Worm (Caenorhabditis elegans) whole organism, mixed stage, embryonic: ENCODE results near the gene Y43F8C.23.

ENCODE experiments used
- M03D4.4 ChIP-seq: sonication (generic microtip); optimal IDR thresholded peaks from 2 replicates; lab custom pipeline; 2017; ENCODE audit warnings: mild to moderate bottlenecking, missing genetic modification characterization, missing compliant biosample characterization
- bed-3 ChIP-seq: fragments of 200-800 bp; sonication (Bioruptor generic); optimal IDR thresholded peaks from 3 replicates; lab custom pipeline; 2018; ENCODE audit warnings: mild to moderate bottlenecking, missing genetic modification characterization, moderate library complexity, missing compliant biosample characterization
- blmp-1 ChIP-seq: fragments of 150-350 bp; optimal IDR thresholded peaks from 2 replicates; lab custom pipeline; 2014; ENCODE audit warnings: missing biosample characterization, missing genetic modification characterization
- ceh-39 ChIP-seq: fragments of 150-350 bp; optimal IDR thresholded peaks from 2 replicates; lab custom pipeline; 2014; ENCODE audit warnings: missing biosample characterization, missing genetic modification characterization
- ceh-43 ChIP-seq: fragments of 200-800 bp; sonication (Bioruptor generic); optimal IDR thresholded peaks from 2 replicates; lab custom pipeline; 2018; ENCODE audit warnings: mild to moderate bottlenecking, missing genetic modification characterization, moderate library complexity, missing compliant biosample characterization
- ceh-83 ChIP-seq: fragments of 200-800 bp; sonication (Bioruptor generic); optimal IDR thresholded peaks from 2 replicates; lab custom pipeline; 2018; ENCODE audit warnings: mild to moderate bottlenecking, missing genetic modification characterization, missing compliant biosample characterization
- ces-1 ChIP-seq: fragments of 150-350 bp; optimal IDR thresholded peaks from 2 replicates; lab custom pipeline; 2014; ENCODE audit warnings: missing biosample characterization, missing genetic modification reagents, missing genetic modification characterization
- cnd-1 ChIP-seq: fragments of 200-800 bp; sonication (Bioruptor generic); optimal IDR thresholded peaks from 2 replicates; lab custom pipeline; 2018; ENCODE audit warnings: mild to moderate bottlenecking, missing genetic modification characterization, missing compliant biosample characterization
- drap-1 ChIP-seq: fragments of 200-800 bp; sonication (Bioruptor generic); optimal IDR thresholded peaks from 3 replicates; lab custom pipeline; 2018; ENCODE audit warnings: mild to moderate bottlenecking, missing genetic modification characterization, missing compliant biosample characterization
- ham-2 ChIP-seq: fragments of 200-800 bp; sonication (Bioruptor generic); optimal IDR thresholded peaks from 2 replicates; lab custom pipeline; 2018; ENCODE audit warnings: mild to moderate bottlenecking, missing genetic modification characterization, missing compliant biosample characterization
- hlh-1 ChIP-seq: fragments of 150-350 bp; optimal IDR thresholded peaks from 2 replicates; lab custom pipeline; 2014; ENCODE audit warnings: missing biosample characterization, missing genetic modification reagents, missing genetic modification characterization
- lin-13 ChIP-seq: fragments of 150-350 bp; optimal IDR thresholded peaks from 2 replicates; lab custom pipeline; 2014; ENCODE audit warnings: missing biosample characterization, missing genetic modification characterization
- lsy-2 ChIP-seq: fragments of 150-350 bp; optimal IDR thresholded peaks from 2 replicates; lab custom pipeline; 2014; ENCODE audit warnings: missing biosample characterization, missing genetic modification characterization
- mep-1 ChIP-seq: fragments of 150-350 bp; optimal IDR thresholded peaks from 2 replicates; lab custom pipeline; 2017; ENCODE audit warnings: missing biosample characterization, missing genetic modification reagents, missing genetic modification characterization, inconsistent platforms
- mls-2 ChIP-seq: sonication (generic microtip); optimal IDR thresholded peaks from 2 replicates; lab custom pipeline; 2016; ENCODE audit warnings: mild to moderate bottlenecking, missing genetic modification characterization, moderate library complexity, missing compliant biosample characterization
- nhr-2 ChIP-seq: fragments of 150-350 bp; optimal IDR thresholded peaks from 2 replicates; lab custom pipeline; 2014; ENCODE audit warnings: missing biosample characterization, missing genetic modification characterization
- nhr-237 ChIP-seq: fragments of 150-350 bp; optimal IDR thresholded peaks from 2 replicates; lab custom pipeline; 2014; ENCODE audit warnings: missing biosample characterization, missing genetic modification characterization
- nhr-28 ChIP-seq: fragments of 150-350 bp; optimal IDR thresholded peaks from 2 replicates; lab custom pipeline; 2014; ENCODE audit warnings: missing biosample characterization, missing genetic modification characterization
- nhr-76 ChIP-seq: sonication (generic microtip); optimal IDR thresholded peaks from 2 replicates; lab custom pipeline; 2017; ENCODE audit warnings: missing biosample characterization, missing genetic modification characterization
- pha-4 ChIP-seq: fragments of 150-350 bp; optimal IDR thresholded peaks from 2 replicates; lab custom pipeline; 2018; ENCODE audit warnings: missing biosample characterization, missing genetic modification reagents, missing genetic modification characterization
- sem-2 ChIP-seq: fragments of 200-800 bp; sonication (Bioruptor generic); optimal IDR thresholded peaks from 2 replicates; lab custom pipeline; 2018; ENCODE audit warnings: mild to moderate bottlenecking, missing genetic modification characterization, missing compliant biosample characterization
- snpc-4 ChIP-seq: fragments of 150-350 bp; optimal IDR thresholded peaks from 2 replicates; lab custom pipeline; 2014; ENCODE audit warnings: missing biosample characterization, missing genetic modification characterization
- sptf-1 ChIP-seq: sonication (generic microtip); optimal IDR thresholded peaks from 2 replicates; lab custom pipeline; 2017; ENCODE audit warnings: mild to moderate bottlenecking, missing genetic modification characterization, moderate library complexity, missing compliant biosample characterization
- tbx-8 ChIP-seq: fragments of 200-800 bp; sonication (Bioruptor generic); optimal IDR thresholded peaks from 2 replicates; lab custom pipeline; 2018; ENCODE audit warnings: mild to moderate bottlenecking, missing genetic modification characterization, moderate library complexity, missing compliant biosample characterization
- unc-120 ChIP-seq: sonication (generic microtip); optimal IDR thresholded peaks from 2 replicates; lab custom pipeline; 2017; ENCODE audit warnings: missing genetic modification characterization, missing compliant biosample characterization; ENCODE audit not compliant: poor library complexity, severe bottlenecking
- unc-39 ChIP-seq: fragments of 150-350 bp; optimal IDR thresholded peaks from 2 replicates; lab custom pipeline; 2014; ENCODE audit warnings: missing biosample characterization, missing genetic modification characterization
- unc-62 ChIP-seq: fragments of 150-350 bp; optimal IDR thresholded peaks from 2 replicates; lab custom pipeline; 2014; ENCODE audit warnings: missing biosample characterization, missing genetic modification reagents, missing genetic modification characterization
- ztf-11 ChIP-seq: fragments of 150-350 bp; optimal IDR thresholded peaks from 2 replicates; lab custom pipeline; 2014; ENCODE audit warnings: missing biosample characterization, missing genetic modification characterization

Gene Y43F8C.23

DNA sequence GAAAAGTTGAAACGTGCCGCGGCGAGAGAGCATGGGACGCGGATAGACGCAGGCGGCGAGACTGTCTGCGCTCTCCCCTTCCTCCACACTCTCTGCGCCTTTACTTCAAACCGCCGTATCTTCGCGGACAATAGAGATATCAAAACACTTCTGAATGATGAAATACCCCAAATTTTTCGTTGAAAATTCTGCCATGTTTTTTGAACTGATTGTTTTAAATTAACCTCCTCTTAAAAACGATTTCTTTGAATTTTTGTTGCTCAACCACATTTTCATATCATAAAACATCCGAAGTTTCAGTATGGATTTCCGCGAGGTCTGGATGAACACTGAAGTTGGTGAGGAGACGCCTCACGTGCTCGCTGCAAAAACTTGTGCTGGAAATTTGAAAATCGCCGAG lies 41.6 kb downstream of the Y43F8C.23 start, which contains the start of gene Y43F8C.11:
Gene Y43F8C.11 (plus strand): TSS at position 301 of the 400 bp plus-strand sequence.
- TF ChIP-seq ceh-39 (tag; lab: Kevin White, UChicago): no peak
- TF ChIP-seq tbx-8 (GFP tag; lab: Kevin White, UChicago): no peak
- TF ChIP-seq unc-120: no peak
- TF ChIP-seq lin-13 (tag; lab: Kevin White, UChicago): no peak
- TF ChIP-seq blmp-1: no peak
- TF ChIP-seq cnd-1 (tag; lab: Kevin White, UChicago): no peak
- TF ChIP-seq, all 35 proteins: peak for 0

DNA sequence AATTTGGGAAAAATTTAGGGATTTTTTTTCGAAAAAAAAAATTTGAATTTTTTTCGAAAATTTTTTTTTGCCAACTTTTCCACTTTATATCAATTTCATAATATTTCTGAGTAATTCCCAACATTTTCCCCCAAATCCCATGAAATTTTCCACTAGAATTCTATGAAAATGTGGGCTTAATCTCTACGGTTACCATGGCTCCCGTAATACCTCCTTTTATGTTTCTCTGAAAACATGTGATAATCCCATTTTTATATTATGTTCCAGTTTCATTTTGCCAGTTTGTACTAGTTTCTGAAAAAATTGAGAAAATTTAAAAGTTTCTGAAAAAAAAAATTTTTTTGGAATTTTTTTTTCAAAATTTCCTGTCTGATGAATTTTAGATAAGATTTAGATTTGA lies 43.3 kb downstream of the Y43F8C.23 start:
- TF ChIP-seq unc-120: no peak
- no peak for TF ChIP-seq tbx-8 (GFP tag; lab: Kevin White, UChicago)
- TF ChIP-seq bed-3 (GFP tag; lab: Kevin White, UChicago): no peak
- no peak for TF ChIP-seq unc-62 (GFP tag; lab: Kevin White, UChicago)
- TF ChIP-seq drap-1 (GFP tag; lab: Kevin White, UChicago): no peak
- TF ChIP-seq mls-2 (tag; lab: Kevin White, UChicago): no peak
- TF ChIP-seq ham-2: no peak
- no peak for TF ChIP-seq pha-4 (tag; lab: Kevin White, UChicago)
- TF ChIP-seq ces-1: no peak

DNA sequence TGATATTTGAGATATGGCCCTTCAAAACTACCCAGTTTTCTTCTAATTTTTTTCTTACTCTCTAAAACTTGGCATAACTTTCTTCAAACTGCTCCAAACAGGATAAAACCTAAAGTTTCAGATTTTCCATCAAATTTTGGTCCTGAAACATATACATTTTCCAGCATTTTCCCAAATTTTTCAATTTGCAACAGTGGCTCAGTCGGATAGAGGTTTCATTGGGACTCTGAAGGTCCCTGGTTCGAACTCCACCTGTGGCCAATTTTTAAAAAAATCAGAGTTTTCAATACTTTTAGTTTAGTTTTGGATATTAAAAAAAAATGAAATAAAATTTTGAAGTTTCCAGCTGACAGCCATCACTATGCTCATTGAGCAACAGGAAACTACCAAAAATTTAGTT lies 43.8 kb downstream of the Y43F8C.23 start:
- TF ChIP-seq tbx-8 (GFP tag; lab: Kevin White, UChicago) (no peak), lsy-2 (tag; lab: Kevin White, UChicago) (no peak), ztf-11 (no peak), ceh-43 (GFP tag; lab: Kevin White, UChicago) (no peak), snpc-4 (tag; lab: Kevin White, UChicago) (no peak), nhr-2 (tag; lab: Kevin White, UChicago) (no peak), mep-1 (tag; lab: Kevin White, UChicago) (no peak), nhr-237 (tag; lab: Kevin White, UChicago) (no peak), sem-2 (GFP tag; lab: Kevin White, UChicago) (no peak), blmp-1 (no peak), unc-39 (tag; lab: Kevin White, UChicago) (no peak), unc-120 (no peak), bed-3 (GFP tag; lab: Kevin White, UChicago) (no peak), nhr-28 (tag; lab: Kevin White, UChicago) (no peak), sptf-1 (no peak)

DNA sequence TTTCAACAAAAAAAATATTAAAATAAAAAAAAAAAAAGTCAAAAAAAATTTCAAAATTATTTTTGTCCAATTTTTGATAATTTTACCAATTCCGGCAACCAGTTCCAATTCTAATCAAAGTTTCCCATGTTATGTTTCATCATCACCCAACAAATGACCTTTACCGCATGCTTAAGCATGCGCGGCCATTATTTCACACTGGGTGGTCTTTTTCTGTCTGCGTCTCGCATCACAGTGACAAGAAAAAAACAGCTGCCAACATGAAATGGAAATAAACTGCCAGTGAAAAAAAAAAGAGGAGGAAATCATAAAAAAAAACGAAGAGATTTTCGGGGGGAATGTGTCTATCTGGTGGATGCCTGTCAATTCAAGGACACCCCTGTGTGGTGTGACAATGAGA lies 45.2 kb downstream of the Y43F8C.23 start:
- TF ChIP-seq hlh-1 (tag; lab: Kevin White, UChicago): peak; percentile 16
- no peak for TF ChIP-seq snpc-4 (tag; lab: Kevin White, UChicago)

DNA sequence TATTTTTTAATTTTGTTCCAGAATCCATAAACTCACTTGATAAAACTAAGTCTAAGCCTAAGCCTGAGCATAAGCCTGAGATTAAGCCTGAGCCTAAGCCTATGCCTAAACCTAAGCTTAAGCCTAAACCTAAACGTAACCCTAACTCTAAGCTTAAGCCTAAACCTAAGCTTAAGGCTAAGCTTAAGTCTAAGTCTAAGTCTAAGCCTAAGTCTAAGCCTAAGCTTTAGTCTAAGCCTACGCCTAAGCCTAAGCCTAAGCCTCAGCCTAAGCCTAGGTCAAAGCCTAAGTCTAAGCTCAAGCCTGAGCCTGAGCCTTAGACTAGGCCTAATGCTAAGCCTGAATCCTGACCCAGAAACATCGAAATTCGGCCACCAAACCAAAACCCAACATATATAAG lies 47.0 kb downstream of the Y43F8C.23 start:
- TF ChIP-seq sem-2 (GFP tag; lab: Kevin White, UChicago) (no peak), M03D4.4 (tag; lab: Kevin White, UChicago) (no peak), ces-1 (no peak), nhr-28 (tag; lab: Kevin White, UChicago) (no peak), ztf-11 (no peak), ceh-83 (GFP tag; lab: Kevin White, UChicago) (no peak), mep-1 (tag; lab: Kevin White, UChicago) (no peak), lin-13 (tag; lab: Kevin White, UChicago) (no peak), tbx-8 (GFP tag; lab: Kevin White, UChicago) (no peak), unc-39 (tag; lab: Kevin White, UChicago) (no peak), ceh-43 (GFP tag; lab: Kevin White, UChicago) (no peak), unc-120 (no peak), snpc-4 (tag; lab: Kevin White, UChicago) (no peak), blmp-1 (no peak), nhr-76 (tag; lab: Kevin White, UChicago) (no peak)
